Fruit fly (Drosophila melanogaster) whole organism, embryonic: ENCODE measurements around the gene ppk.

Experiments
- Atf-2 ChIP-seq: fragments of 200-800 bp; sonication (Bioruptor generic); optimal IDR thresholded peaks from 2 replicates; lab custom pipeline; 2016; ENCODE audit warnings: missing biosample characterization, missing genetic modification characterization
- C15 ChIP-seq: fragments of 200-800 bp; sonication (Bioruptor generic); IDR thresholded peaks from 3 replicates; pipeline ENCODE4 v1.3.6; 2022; ENCODE audit warnings: missing biosample characterization, missing genetic modification characterization
- CG13775 ChIP-seq: fragments of 200-800 bp; sonication (Bioruptor generic); optimal IDR thresholded peaks from 3 replicates; lab custom pipeline; 2017; ENCODE audit warnings: missing biosample characterization, mild to moderate bottlenecking, missing genetic modification characterization
- CG1603 ChIP-seq: fragments of 200-800 bp; sonication (Bioruptor generic); optimal IDR thresholded peaks from 2 replicates; lab custom pipeline; 2019; ENCODE audit warnings: missing biosample characterization, mild to moderate bottlenecking, missing genetic modification characterization, moderate library complexity
- CG1647 ChIP-seq: fragments of 200-800 bp; sonication (Bioruptor generic); optimal IDR thresholded peaks from 3 replicates; lab custom pipeline; 2016; ENCODE audit warnings: missing biosample characterization, missing genetic modification characterization
- CG16813 ChIP-seq: fragments of 200-800 bp; sonication (Bioruptor generic); IDR thresholded peaks from 3 replicates; pipeline ENCODE4 v1.3.6; 2022; ENCODE audit warnings: missing biosample characterization, missing genetic modification characterization; ENCODE audit not compliant: partially characterized antibody
- CG17359 ChIP-seq: fragments of 200-800 bp; sonication (Bioruptor generic); optimal IDR thresholded peaks from 3 replicates; lab custom pipeline; 2018; ENCODE audit warnings: missing biosample characterization, mild to moderate bottlenecking, missing genetic modification characterization, moderate library complexity
- CG17912 ChIP-seq: fragments of 200-800 bp; sonication (Bioruptor generic); optimal IDR thresholded peaks from 2 replicates; lab custom pipeline; 2018; ENCODE audit warnings: missing biosample characterization, mild to moderate bottlenecking, missing genetic modification characterization
- CG1792 ChIP-seq: fragments of 200-800 bp; sonication (Bioruptor generic); optimal IDR thresholded peaks from 2 replicates; lab custom pipeline; 2016; ENCODE audit warnings: missing biosample characterization, missing genetic modification characterization
- CG1832 ChIP-seq: fragments of 200-800 bp; sonication (Bioruptor generic); optimal IDR thresholded peaks from 2 replicates; lab custom pipeline; 2017; ENCODE audit warnings: missing biosample characterization, mild to moderate bottlenecking, missing genetic modification characterization, inconsistent platforms
- CG2889 ChIP-seq: fragments of 200-800 bp; sonication (Bioruptor generic); IDR thresholded peaks from 3 replicates; pipeline ENCODE4 v1.3.6; 2022; ENCODE audit warnings: missing biosample characterization, missing genetic modification characterization
- CG32532 ChIP-seq: fragments of 200-800 bp; sonication (Bioruptor generic); IDR thresholded peaks from 2 replicates; pipeline ENCODE4 v1.3.6; 2022; ENCODE audit warnings: missing biosample characterization, missing genetic modification characterization
- CG33213 ChIP-seq: fragments of 200-800 bp; sonication (Bioruptor generic); optimal IDR thresholded peaks from 3 replicates; lab custom pipeline; 2016; ENCODE audit warnings: missing biosample characterization, missing genetic modification characterization
- CG4360 ChIP-seq: fragments of 200-800 bp; sonication (Bioruptor generic); IDR thresholded peaks from 2 replicates; pipeline ENCODE4 v1.3.6; 2022; ENCODE audit warnings: missing biosample characterization, missing genetic modification characterization
- CG4617 ChIP-seq: fragments of 200-800 bp; sonication (Bioruptor generic); optimal IDR thresholded peaks from 3 replicates; lab custom pipeline; 2016; ENCODE audit warnings: missing biosample characterization, missing genetic modification characterization, borderline replicate concordance
- CG6272 ChIP-seq: fragments of 200-800 bp; sonication (Bioruptor generic); IDR thresholded peaks from 2 replicates; pipeline ENCODE4 v1.3.6; 2022; ENCODE audit warnings: missing biosample characterization, missing genetic modification characterization
- CG6683 ChIP-seq: fragments of 200-800 bp; sonication (Bioruptor generic); optimal IDR thresholded peaks from 2 replicates; lab custom pipeline; 2017; ENCODE audit warnings: missing biosample characterization, mild to moderate bottlenecking, missing genetic modification characterization, missing genetic modification reagents
- CG7271 ChIP-seq: fragments of 200-800 bp; sonication (Bioruptor generic); optimal IDR thresholded peaks from 2 replicates; lab custom pipeline; 2018; ENCODE audit warnings: missing biosample characterization, mild to moderate bottlenecking, missing genetic modification characterization, moderate library complexity
- CG7357 ChIP-seq: fragments of 200-800 bp; sonication (Bioruptor generic); IDR thresholded peaks from 3 replicates; pipeline ENCODE4 v1.3.6; 2022; ENCODE audit warnings: missing biosample characterization, missing genetic modification characterization
- CG8944 ChIP-seq: fragments of 200-800 bp; sonication (Bioruptor generic); optimal IDR thresholded peaks from 3 replicates; lab custom pipeline; 2016; ENCODE audit warnings: missing biosample characterization, missing genetic modification characterization
- CHES-1-like ChIP-seq: fragments of 200-800 bp; sonication (Bioruptor generic); optimal IDR thresholded peaks from 2 replicates; lab custom pipeline; 2016; ENCODE audit warnings: missing biosample characterization, missing genetic modification characterization
- D ChIP-seq, 2 experiments: fragments of 200-800 bp in 1 of 2; fragments of >200 bp in 1 of 2; sonication (Bioruptor generic) in 1 of 2; optimal IDR thresholded peaks; 2 replicates in 1 of 2; 3 replicates in 1 of 2; lab custom pipeline; 2017; ENCODE audit warnings: mild to moderate bottlenecking in 1 of 2, missing biosample characterization in 1 of 2, missing genetic modification characterization in 1 of 2, missing genetic modification reagents in 1 of 2
- Deaf1 ChIP-seq: fragments of 200-800 bp; optimal IDR thresholded peaks from 3 replicates; lab custom pipeline; 2019; ENCODE audit warnings: missing biosample characterization, mild to moderate bottlenecking, missing genetic modification characterization, moderate library complexity
- Ets65A ChIP-seq: fragments of 200-800 bp; sonication (Bioruptor generic); peaks from one replicate; lab custom pipeline; 2016; ENCODE audit warnings: missing biosample characterization, missing genetic modification characterization
- Ets97D ChIP-seq: fragments of 200-800 bp; sonication (Bioruptor generic); optimal IDR thresholded peaks from 3 replicates; lab custom pipeline; 2016; ENCODE audit warnings: missing biosample characterization, missing genetic modification characterization
- Fer2 ChIP-seq: fragments of 200-800 bp; sonication (Bioruptor generic); optimal IDR thresholded peaks from 2 replicates; lab custom pipeline; 2018; ENCODE audit warnings: missing biosample characterization, mild to moderate bottlenecking, missing genetic modification characterization, moderate library complexity
- HmgZ ChIP-seq: fragments of 200-800 bp; sonication (Bioruptor generic); optimal IDR thresholded peaks from 2 replicates; lab custom pipeline; 2018; ENCODE audit warnings: missing biosample characterization, mild to moderate bottlenecking, missing genetic modification characterization
- NfI ChIP-seq: fragments of 200-800 bp; sonication (Bioruptor generic); optimal IDR thresholded peaks from 3 replicates; lab custom pipeline; 2018; ENCODE audit warnings: missing biosample characterization, mild to moderate bottlenecking, missing genetic modification characterization, moderate library complexity
- Oli ChIP-seq: fragments of 200-800 bp; sonication (Bioruptor generic); optimal IDR thresholded peaks from 2 replicates; lab custom pipeline; 2018; ENCODE audit warnings: missing biosample characterization, mild to moderate bottlenecking, missing genetic modification characterization, moderate library complexity
- Ptx1 ChIP-seq: fragments of 200-800 bp; sonication (Bioruptor generic); IDR thresholded peaks from 2 replicates; pipeline ENCODE4 v1.3.6; 2022; ENCODE audit warnings: missing biosample characterization, missing genetic modification characterization
- Trl ChIP-seq, 3 experiments: fragments of >200 bp in 2 of 3; fragments of 200-800 bp in 1 of 3; sonication (Bioruptor generic) in 1 of 3; optimal IDR thresholded peaks; 2 replicates in 1 of 3; 3 replicates in 2 of 3; lab custom pipeline; 2016 to 2017; ENCODE audit warnings: missing biosample characterization in 1 of 3, missing genetic modification characterization in 1 of 3
- bab2 ChIP-seq: fragments of 200-800 bp; sonication (Bioruptor generic); optimal IDR thresholded peaks from 2 replicates; lab custom pipeline; 2016; ENCODE audit warnings: missing biosample characterization, missing genetic modification characterization
- dati ChIP-seq: fragments of 200-800 bp; sonication (Bioruptor generic); IDR thresholded peaks from 2 replicates; pipeline ENCODE4 v1.3.6; 2022; ENCODE audit warnings: missing biosample characterization, missing genetic modification characterization
- grn ChIP-seq: fragments of 200-800 bp; sonication (Bioruptor generic); optimal IDR thresholded peaks from 3 replicates; lab custom pipeline; 2017; ENCODE audit warnings: missing biosample characterization, missing genetic modification characterization
- kni ChIP-seq: fragments of 200-800 bp; sonication (Bioruptor generic); optimal IDR thresholded peaks from 3 replicates; lab custom pipeline; 2017; ENCODE audit warnings: mild to moderate bottlenecking, missing biosample characterization, missing genetic modification reagents, missing genetic modification characterization
- lilli ChIP-seq: fragments of 200-800 bp; sonication (Bioruptor generic); optimal IDR thresholded peaks from 3 replicates; lab custom pipeline; 2016; ENCODE audit warnings: missing biosample characterization, missing genetic modification characterization
- lov ChIP-seq, 2 experiments: fragments of 200-800 bp in 1 of 2; fragments of >200 bp in 1 of 2; sonication (Bioruptor generic) in 1 of 2; IDR thresholded peaks in 1 of 2; optimal IDR thresholded peaks in 1 of 2; 2 replicates in 1 of 2; 3 replicates in 1 of 2; pipeline versions ENCODE4 v1.3.6 to Lab custom; 2017 to 2022; ENCODE audit warnings: missing biosample characterization in 1 of 2, missing genetic modification characterization in 1 of 2
- mld ChIP-seq: fragments of 200-800 bp; sonication (Bioruptor generic); IDR thresholded peaks from 3 replicates; pipeline ENCODE4 v1.3.6; 2022; ENCODE audit warnings: missing biosample characterization, missing genetic modification characterization; ENCODE audit not compliant: partially characterized antibody
- nmo ChIP-seq: fragments of 200-800 bp; sonication (Bioruptor generic); optimal IDR thresholded peaks from 2 replicates; lab custom pipeline; 2018; ENCODE audit warnings: missing biosample characterization, mild to moderate bottlenecking, missing genetic modification characterization, moderate library complexity
- oc ChIP-seq: fragments of 200-800 bp; sonication (Bioruptor generic); optimal IDR thresholded peaks from 2 replicates; lab custom pipeline; 2018; ENCODE audit warnings: missing biosample characterization, mild to moderate bottlenecking, missing genetic modification characterization, moderate library complexity
- onecut ChIP-seq: fragments of 200-800 bp; sonication (Bioruptor generic); IDR thresholded peaks from 2 replicates; pipeline ENCODE4 v1.3.6; 2022; ENCODE audit warnings: missing biosample characterization, missing genetic modification characterization
- peb ChIP-seq: fragments of 200-800 bp; sonication (Bioruptor generic); IDR thresholded peaks from 2 replicates; pipeline ENCODE4 v1.3.6; 2022; ENCODE audit warnings: missing biosample characterization, missing genetic modification characterization
- pros ChIP-seq: fragments of 200-800 bp; sonication (Bioruptor generic); optimal IDR thresholded peaks from 3 replicates; lab custom pipeline; 2019; ENCODE audit warnings: missing biosample characterization, mild to moderate bottlenecking, missing genetic modification characterization, moderate library complexity
- ssp ChIP-seq: fragments of 200-800 bp; sonication (Bioruptor generic); IDR thresholded peaks from 2 replicates; pipeline ENCODE4 v1.3.6; 2022; ENCODE audit warnings: missing biosample characterization, missing genetic modification characterization
- stwl ChIP-seq: fragments of 200-800 bp; sonication (Bioruptor generic); optimal IDR thresholded peaks from 3 replicates; lab custom pipeline; 2018; ENCODE audit warnings: missing biosample characterization, mild to moderate bottlenecking, missing genetic modification characterization, moderate library complexity
- tll ChIP-seq, 2 experiments: fragments of 200-800 bp in 1 of 2; fragments of >200 bp in 1 of 2; sonication (Bioruptor generic) in 1 of 2; optimal IDR thresholded peaks; 2 replicates each; lab custom pipeline; 2017 to 2019; ENCODE audit warnings: missing biosample characterization in 2 of 2, missing genetic modification characterization in 2 of 2, mild to moderate bottlenecking in 1 of 2, moderate library complexity in 1 of 2
- twi ChIP-seq: fragments of 200-800 bp; optimal IDR thresholded peaks from 2 replicates; lab custom pipeline; 2019; ENCODE audit warnings: missing biosample characterization, mild to moderate bottlenecking, missing genetic modification characterization, moderate library complexity

Gene ppk

DNA sequence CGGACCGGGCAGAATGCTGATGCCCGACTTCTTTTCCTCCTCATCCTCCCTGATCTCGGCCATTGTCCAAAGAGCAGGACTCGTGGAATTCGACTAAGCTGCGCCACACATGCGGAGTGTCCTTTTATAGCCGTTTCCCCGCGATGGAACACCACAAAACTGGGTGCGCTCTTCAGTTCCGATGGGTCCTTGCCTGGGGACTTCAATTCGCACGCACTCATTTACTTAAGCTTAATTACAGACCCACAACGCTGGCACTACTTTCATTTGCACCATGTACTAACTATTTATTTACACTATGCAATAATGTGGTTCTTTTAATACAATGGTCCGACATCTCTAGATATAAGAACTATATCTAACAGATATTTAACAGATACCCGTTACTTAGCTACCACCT lies at the start of gene ppk:
TSS of gene ppk (minus strand) at position 101 of the 400 bp plus-strand sequence.
- TF ChIP-seq Atf-2 (no peak), CG16813 (GFP tag; lab: Robert Waterston, UW) (no peak), CHES-1-like (GFP tag; lab: Kevin White, UChicago) (no peak), CG1792 (GFP tag; lab: Kevin White, UChicago) (no peak), Trl (optimal IDR thresholded peaks at IDR 0.05; lab: Kevin White, UChicago) (no peak), Trl (GFP tag; optimal IDR thresholded peaks at IDR 0.05; lab: Kevin White, UChicago) (no peak)

DNA sequence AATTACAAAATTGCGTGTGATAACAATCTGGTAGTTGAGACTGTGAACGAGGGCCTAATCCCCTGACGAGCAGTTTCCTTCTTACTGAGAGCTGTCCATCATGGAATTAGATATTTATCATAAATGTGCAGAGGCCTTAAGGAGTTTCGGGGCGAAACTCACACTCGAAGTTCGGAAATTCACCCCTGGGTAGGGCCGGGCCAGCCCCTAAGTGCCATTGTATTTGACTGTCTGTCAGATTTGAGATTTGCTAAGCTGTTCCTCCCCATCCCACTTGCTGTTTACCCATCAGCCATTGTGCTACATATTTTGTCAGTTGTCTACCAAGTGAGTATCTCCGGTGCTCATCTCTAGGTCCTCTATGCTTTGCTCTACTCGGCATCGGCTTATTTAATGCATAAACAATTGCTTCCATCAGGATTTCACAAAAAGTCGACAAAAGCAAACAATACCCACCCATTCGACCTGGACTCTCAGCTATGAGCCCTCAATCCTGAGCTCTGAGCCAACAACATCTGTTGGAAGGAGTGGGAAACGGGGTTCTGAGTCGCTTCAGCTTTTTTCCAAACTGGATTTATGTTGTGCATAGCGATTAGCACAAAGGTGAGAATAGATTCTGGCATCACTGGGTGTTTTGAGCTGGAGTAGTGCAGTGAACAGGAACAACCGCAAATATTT lies 49.3 kb upstream of the ppk start:
- no peak for TF ChIP-seq CG17359
- no peak for TF ChIP-seq dati (GFP tag; lab: Robert Waterston, UW)
- TF ChIP-seq stwl (tag; lab: Kevin White, UChicago), result no peak
- TF ChIP-seq CG6683, result no peak
- no peak for TF ChIP-seq CG4617
- no peak for TF ChIP-seq CG2889 (GFP tag; lab: Robert Waterston, UW)
- no peak for TF ChIP-seq Fer2
- TF ChIP-seq Deaf1 (tag; lab: Kevin White, UChicago), result no peak
- TF ChIP-seq CG1603 (tag; lab: Kevin White, UChicago), result no peak
- peak; percentile 82 for TF ChIP-seq grn (GFP tag; lab: Kevin White, UChicago)
- TF ChIP-seq CG7271 (tag; lab: Kevin White, UChicago), result no peak
- TF ChIP-seq NfI (GFP tag; lab: Kevin White, UChicago), result no peak
- TF ChIP-seq tll (GFP tag; optimal IDR thresholded peaks at IDR 0.05; lab: Kevin White, UChicago), result peak in 1 of 2 experiments; percentile 95
- TF ChIP-seq HmgZ (tag; lab: Kevin White, UChicago), result no peak
- no peak for TF ChIP-seq CG32532 (GFP tag; lab: Robert Waterston, UW)
- TF ChIP-seq Ets65A (GFP tag; lab: Kevin White, UChicago), result no peak
- no peak for TF ChIP-seq CG1832 (GFP tag; lab: Kevin White, UChicago)
- no peak for TF ChIP-seq CG13775 (GFP tag; lab: Kevin White, UChicago)
- no peak for TF ChIP-seq CG4360 (GFP tag; lab: Robert Waterston, UW)
- no peak for TF ChIP-seq ssp (GFP tag; lab: Robert Waterston, UW)
- peak; percentile 10 for TF ChIP-seq kni
- no peak for TF ChIP-seq lov (optimal IDR thresholded peaks at IDR 0.05; lab: Kevin White, UChicago)
- no peak for TF ChIP-seq lov (GFP tag; IDR thresholded peaks at IDR 0.05; lab: Robert Waterston, UW)
- no peak for TF ChIP-seq nmo
- no peak for TF ChIP-seq Ets97D
- no peak for TF ChIP-seq CG6272 (GFP tag; lab: Robert Waterston, UW)
- TF ChIP-seq C15 (GFP tag; lab: Robert Waterston, UW), result no peak
- TF ChIP-seq CG17912, result no peak
- TF ChIP-seq pros (GFP tag; lab: Kevin White, UChicago), result peak; percentile 74
- TF ChIP-seq twi (tag; lab: Kevin White, UChicago), result peak; percentile 24
- TF ChIP-seq onecut (GFP tag; lab: Robert Waterston, UW), result no peak
- TF ChIP-seq CG8944 (GFP tag; lab: Kevin White, UChicago), result no peak
- peak; percentile 47 for TF ChIP-seq oc (tag; lab: Kevin White, UChicago)
- no peak for TF ChIP-seq mld (GFP tag; lab: Robert Waterston, UW)
- no peak for TF ChIP-seq Oli
- no peak for TF ChIP-seq peb (GFP tag; lab: Robert Waterston, UW)
- no peak for TF ChIP-seq CG7357 (GFP tag; lab: Robert Waterston, UW)
- TF ChIP-seq bab2, result no peak
- no peak for TF ChIP-seq CG33213 (GFP tag; lab: Kevin White, UChicago)
- peak; percentile 52 for TF ChIP-seq D (optimal IDR thresholded peaks at IDR 0.05; lab: Kevin White, UChicago)
- no peak for TF ChIP-seq D (GFP tag; optimal IDR thresholded peaks at IDR 0.05; lab: Kevin White, UChicago)
- TF ChIP-seq lilli (GFP tag; lab: Kevin White, UChicago), result no peak
- no peak for TF ChIP-seq Ptx1 (GFP tag; lab: Robert Waterston, UW)
- no peak for TF ChIP-seq CG1647 (GFP tag; lab: Kevin White, UChicago)
